Worm (Caenorhabditis elegans): ENCODE results near the gene F58H1.6.

F58H1.6 gene

ce11 chrV:11921689-11922517 lies 20.5 kb upstream of the F58H1.6 start:
- TF ChIP-seq unc-62 (GFP tag; optimal IDR thresholded peaks at IDR 0.05) (peak; percentile 5), unc-120 (tag; optimal IDR thresholded peaks at IDR 0.05; ENCODE audit: poor library complexity, severe bottlenecking) (peak; percentile 79), lin-13 (tag; optimal IDR thresholded peaks at IDR 0.05) (no peak), hlh-1 (tag; optimal IDR thresholded peaks at IDR 0.05) (peak; percentile 60)

DNA sequence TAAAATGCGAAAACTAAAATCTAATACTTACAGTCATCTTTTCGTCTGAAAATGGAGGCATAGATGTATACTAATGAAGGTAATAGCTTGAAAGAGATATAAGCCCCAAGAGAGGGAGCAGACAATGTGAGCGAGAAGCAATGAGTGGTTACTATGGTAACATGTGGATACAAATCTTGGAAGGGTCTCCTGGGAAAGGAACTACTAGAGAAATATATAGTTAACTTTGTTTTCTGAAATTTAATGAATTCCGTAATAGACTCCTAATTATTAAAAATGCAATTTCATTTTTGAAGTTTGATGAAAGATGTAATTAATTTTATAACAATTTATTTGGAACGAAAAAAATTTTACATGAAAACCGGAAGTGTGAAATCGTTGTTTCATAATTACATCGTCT lies 15.1 kb upstream of the F58H1.6 start, which contains the start of gene osm-6:
osm-6 (minus strand) TSS at position 101 of the 400 bp plus-strand sequence.
- TF ChIP-seq mep-1 (tag; optimal IDR thresholded peaks at IDR 0.05) (no peak), ces-1 (GFP tag; optimal IDR thresholded peaks at IDR 0.05) (peak; percentile 1)

- no peak for TF ChIP-seq elt-3 (tag; optimal IDR thresholded peaks at IDR 0.05)
- no peak for TF ChIP-seq lin-32 (GFP tag; optimal IDR thresholded peaks at IDR 0.05)
- no peak for TF ChIP-seq ceh-83 (GFP tag; optimal IDR thresholded peaks at IDR 0.05)
- no peak for TF ChIP-seq unc-120 (tag; optimal IDR thresholded peaks at IDR 0.05; ENCODE audit: poor library complexity, severe bottlenecking)
- TF ChIP-seq hlh-1 (tag; optimal IDR thresholded peaks at IDR 0.05), result no peak
- TF ChIP-seq nhr-237 (tag; optimal IDR thresholded peaks at IDR 0.05), result no peak
- no peak for TF ChIP-seq unc-39 (tag; optimal IDR thresholded peaks at IDR 0.05)
- no peak for TF ChIP-seq lin-13 (tag; optimal IDR thresholded peaks at IDR 0.05)
- TF ChIP-seq ztf-11 (tag; optimal IDR thresholded peaks at IDR 0.05), result no peak
- TF ChIP-seq pha-4 (tag; optimal IDR thresholded peaks at IDR 0.05), result no peak
- TF ChIP-seq ces-1 (GFP tag; optimal IDR thresholded peaks at IDR 0.05), result no peak
- TF ChIP-seq cnd-1 (tag; optimal IDR thresholded peaks at IDR 0.05), result no peak
- no peak for TF ChIP-seq flh-1 (GFP tag; optimal IDR thresholded peaks at IDR 0.05)
- no peak for TF ChIP-seq mep-1 (tag; optimal IDR thresholded peaks at IDR 0.05)
- no peak for TF ChIP-seq nhr-76 (tag; optimal IDR thresholded peaks at IDR 0.05)
- no peak for TF ChIP-seq tbx-8 (GFP tag; optimal IDR thresholded peaks at IDR 0.05)
- TF ChIP-seq unc-62 (GFP tag; optimal IDR thresholded peaks at IDR 0.05), result no peak
These were observed 13.3 kb upstream of the F58H1.6 start, which contains the start of gene F58H1.2 for ce11 chrV:11929046-11929590. TSS of gene F58H1.2 (plus strand) at chrV:11929096.

ce11 chrV:11933196-11934028 lies 9.0 kb upstream of the F58H1.6 start, which contains the start of the genes aman-2 and F58H1.3:
TSS of gene aman-2 (minus strand) at chrV:11933246.
TSS of gene F58H1.3 (plus strand) at chrV:11933978.
- TF ChIP-seq unc-39 (tag; optimal IDR thresholded peaks at IDR 0.05) (no peak), ces-1 (GFP tag; optimal IDR thresholded peaks at IDR 0.05) (peak; percentile 44), elt-3 (tag; optimal IDR thresholded peaks at IDR 0.05) (no peak), ceh-39 (tag; optimal IDR thresholded peaks at IDR 0.05) (peak; percentile 44), cnd-1 (tag; optimal IDR thresholded peaks at IDR 0.05) (peak; percentile 51), lsy-2 (tag; optimal IDR thresholded peaks at IDR 0.05) (peak; percentile 31), mep-1 (tag; optimal IDR thresholded peaks at IDR 0.05) (peak; percentile 46), nhr-237 (tag; optimal IDR thresholded peaks at IDR 0.05) (peak; percentile 81), flh-1 (GFP tag; optimal IDR thresholded peaks at IDR 0.05) (no peak), sptf-1 (tag; optimal IDR thresholded peaks at IDR 0.05) (peak; percentile 55), lin-32 (GFP tag; optimal IDR thresholded peaks at IDR 0.05) (peak; percentile 3), bed-3 (GFP tag; optimal IDR thresholded peaks at IDR 0.05) (peak; percentile 8), ceh-43 (GFP tag; optimal IDR thresholded peaks at IDR 0.05) (peak; percentile 21)

DNA sequence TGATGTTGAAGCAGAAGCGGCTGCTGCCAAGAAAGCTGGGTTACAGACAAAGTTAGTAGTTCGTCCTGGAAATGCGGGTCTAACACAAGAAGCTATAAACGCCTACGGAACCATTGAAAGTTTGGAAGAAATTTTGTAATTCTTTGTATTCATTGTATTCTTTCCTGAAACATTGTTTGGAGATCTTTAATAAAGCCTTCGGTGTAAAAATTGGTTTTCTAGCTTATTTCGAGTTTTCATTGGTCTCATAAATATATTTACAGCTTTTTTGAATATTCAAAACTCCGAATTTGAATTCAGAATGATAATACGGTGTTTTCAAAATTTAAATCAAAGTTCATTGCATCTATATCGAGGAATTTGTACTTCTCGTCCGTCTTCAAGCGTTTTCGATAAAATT lies 7.6 kb upstream of the F58H1.6 start, which contains the start of gene F58H1.8:
F58H1.8 (plus strand) TSS at position 301 of the 400 bp plus-strand sequence.
- TF ChIP-seq snpc-4 (tag; optimal IDR thresholded peaks at IDR 0.05) (no peak), mls-2 (tag; optimal IDR thresholded peaks at IDR 0.05) (no peak), unc-62 (GFP tag; optimal IDR thresholded peaks at IDR 0.05) (no peak), sem-2 (GFP tag; optimal IDR thresholded peaks at IDR 0.05) (no peak), cnd-1 (tag; optimal IDR thresholded peaks at IDR 0.05) (no peak), lsy-2 (tag; optimal IDR thresholded peaks at IDR 0.05) (no peak), nhr-2 (tag; optimal IDR thresholded peaks at IDR 0.05) (no peak), nhr-237 (tag; optimal IDR thresholded peaks at IDR 0.05) (no peak)
